Worm (Caenorhabditis elegans) whole organism, mixed stage, embryonic: ENCODE data around the gene lmtr-3.

Experiments used
- M03D4.4 ChIP-seq: sonication (generic microtip); optimal IDR thresholded peaks from 2 replicates; lab custom pipeline; 2017; ENCODE audit warnings: mild to moderate bottlenecking, missing genetic modification characterization, missing compliant biosample characterization
- blmp-1 ChIP-seq: fragments of 150-350 bp; optimal IDR thresholded peaks from 2 replicates; lab custom pipeline; 2014; ENCODE audit warnings: missing biosample characterization, missing genetic modification characterization
- ceh-39 ChIP-seq: fragments of 150-350 bp; optimal IDR thresholded peaks from 2 replicates; lab custom pipeline; 2014; ENCODE audit warnings: missing biosample characterization, missing genetic modification characterization
- ceh-43 ChIP-seq: fragments of 200-800 bp; sonication (Bioruptor generic); optimal IDR thresholded peaks from 2 replicates; lab custom pipeline; 2018; ENCODE audit warnings: mild to moderate bottlenecking, missing genetic modification characterization, moderate library complexity, missing compliant biosample characterization
- ceh-83 ChIP-seq: fragments of 200-800 bp; sonication (Bioruptor generic); optimal IDR thresholded peaks from 2 replicates; lab custom pipeline; 2018; ENCODE audit warnings: mild to moderate bottlenecking, missing genetic modification characterization, missing compliant biosample characterization
- ces-1 ChIP-seq: fragments of 150-350 bp; optimal IDR thresholded peaks from 2 replicates; lab custom pipeline; 2014; ENCODE audit warnings: missing biosample characterization, missing genetic modification reagents, missing genetic modification characterization
- cnd-1 ChIP-seq: fragments of 200-800 bp; sonication (Bioruptor generic); optimal IDR thresholded peaks from 2 replicates; lab custom pipeline; 2018; ENCODE audit warnings: mild to moderate bottlenecking, missing genetic modification characterization, missing compliant biosample characterization
- drap-1 ChIP-seq: fragments of 200-800 bp; sonication (Bioruptor generic); optimal IDR thresholded peaks from 3 replicates; lab custom pipeline; 2018; ENCODE audit warnings: mild to moderate bottlenecking, missing genetic modification characterization, missing compliant biosample characterization
- elt-1 ChIP-seq: sonication (generic microtip); optimal IDR thresholded peaks from 2 replicates; lab custom pipeline; 2017; ENCODE audit warnings: missing genetic modification characterization, mild to moderate bottlenecking, missing compliant biosample characterization, antibody characterized with exemption, moderate library complexity, borderline replicate concordance; ENCODE audit not compliant: insufficient read depth
- elt-3 ChIP-seq: fragments of 150-350 bp; optimal IDR thresholded peaks from 2 replicates; lab custom pipeline; 2014; ENCODE audit warnings: missing biosample characterization, missing genetic modification characterization
- flh-1 ChIP-seq: fragments of 200-800 bp; sonication (Bioruptor generic); optimal IDR thresholded peaks from 2 replicates; lab custom pipeline; 2018; ENCODE audit warnings: mild to moderate bottlenecking, missing genetic modification characterization, moderate library complexity, missing compliant biosample characterization
- ham-2 ChIP-seq: fragments of 200-800 bp; sonication (Bioruptor generic); optimal IDR thresholded peaks from 2 replicates; lab custom pipeline; 2018; ENCODE audit warnings: mild to moderate bottlenecking, missing genetic modification characterization, missing compliant biosample characterization
- hlh-1 ChIP-seq: fragments of 150-350 bp; optimal IDR thresholded peaks from 2 replicates; lab custom pipeline; 2014; ENCODE audit warnings: missing biosample characterization, missing genetic modification reagents, missing genetic modification characterization
- lin-13 ChIP-seq: fragments of 150-350 bp; optimal IDR thresholded peaks from 2 replicates; lab custom pipeline; 2014; ENCODE audit warnings: missing biosample characterization, missing genetic modification characterization
- lin-32 ChIP-seq: fragments of 200-800 bp; sonication (Bioruptor generic); optimal IDR thresholded peaks from 2 replicates; lab custom pipeline; 2018; ENCODE audit warnings: mild to moderate bottlenecking, missing genetic modification characterization, missing compliant biosample characterization
- mab-5 ChIP-seq: fragments of 150-350 bp; optimal IDR thresholded peaks from 2 replicates; lab custom pipeline; 2014; ENCODE audit warnings: missing biosample characterization, missing genetic modification characterization
- mep-1 ChIP-seq: fragments of 150-350 bp; optimal IDR thresholded peaks from 2 replicates; lab custom pipeline; 2017; ENCODE audit warnings: missing biosample characterization, missing genetic modification reagents, missing genetic modification characterization, inconsistent platforms
- mls-2 ChIP-seq: sonication (generic microtip); optimal IDR thresholded peaks from 2 replicates; lab custom pipeline; 2016; ENCODE audit warnings: mild to moderate bottlenecking, missing genetic modification characterization, moderate library complexity, missing compliant biosample characterization
- nhr-12 ChIP-seq: fragments of 150-350 bp; optimal IDR thresholded peaks from 2 replicates; lab custom pipeline; 2014; ENCODE audit warnings: missing biosample characterization, missing genetic modification characterization
- nhr-2 ChIP-seq: fragments of 150-350 bp; optimal IDR thresholded peaks from 2 replicates; lab custom pipeline; 2014; ENCODE audit warnings: missing biosample characterization, missing genetic modification characterization
- nhr-237 ChIP-seq: fragments of 150-350 bp; optimal IDR thresholded peaks from 2 replicates; lab custom pipeline; 2014; ENCODE audit warnings: missing biosample characterization, missing genetic modification characterization
- nhr-76 ChIP-seq: sonication (generic microtip); optimal IDR thresholded peaks from 2 replicates; lab custom pipeline; 2017; ENCODE audit warnings: missing biosample characterization, missing genetic modification characterization
- pha-4 ChIP-seq: fragments of 150-350 bp; optimal IDR thresholded peaks from 2 replicates; lab custom pipeline; 2018; ENCODE audit warnings: missing biosample characterization, missing genetic modification reagents, missing genetic modification characterization
- sem-2 ChIP-seq: fragments of 200-800 bp; sonication (Bioruptor generic); optimal IDR thresholded peaks from 2 replicates; lab custom pipeline; 2018; ENCODE audit warnings: mild to moderate bottlenecking, missing genetic modification characterization, missing compliant biosample characterization
- snpc-4 ChIP-seq: fragments of 150-350 bp; optimal IDR thresholded peaks from 2 replicates; lab custom pipeline; 2014; ENCODE audit warnings: missing biosample characterization, missing genetic modification characterization
- sptf-1 ChIP-seq: sonication (generic microtip); optimal IDR thresholded peaks from 2 replicates; lab custom pipeline; 2017; ENCODE audit warnings: mild to moderate bottlenecking, missing genetic modification characterization, moderate library complexity, missing compliant biosample characterization
- tbx-8 ChIP-seq: fragments of 200-800 bp; sonication (Bioruptor generic); optimal IDR thresholded peaks from 2 replicates; lab custom pipeline; 2018; ENCODE audit warnings: mild to moderate bottlenecking, missing genetic modification characterization, moderate library complexity, missing compliant biosample characterization
- unc-120 ChIP-seq: sonication (generic microtip); optimal IDR thresholded peaks from 2 replicates; lab custom pipeline; 2017; ENCODE audit warnings: missing genetic modification characterization, missing compliant biosample characterization; ENCODE audit not compliant: poor library complexity, severe bottlenecking
- unc-39 ChIP-seq: fragments of 150-350 bp; optimal IDR thresholded peaks from 2 replicates; lab custom pipeline; 2014; ENCODE audit warnings: missing biosample characterization, missing genetic modification characterization
- unc-62 ChIP-seq: fragments of 150-350 bp; optimal IDR thresholded peaks from 2 replicates; lab custom pipeline; 2014; ENCODE audit warnings: missing biosample characterization, missing genetic modification reagents, missing genetic modification characterization
- ztf-11 ChIP-seq: fragments of 150-350 bp; optimal IDR thresholded peaks from 2 replicates; lab custom pipeline; 2014; ENCODE audit warnings: missing biosample characterization, missing genetic modification characterization

The lmtr-3 gene

ce11 chrV:11141179-11141578 is 17.2 kb downstream of the lmtr-3 start, which contains the start of gene folt-1:
TSS of gene folt-1 (plus strand) at chrV:11141479.
- TF ChIP-seq lin-13 (tag; lab: Kevin White, UChicago), result no peak
- TF ChIP-seq nhr-76 (tag; lab: Kevin White, UChicago), result no peak
- no peak for TF ChIP-seq flh-1 (GFP tag; lab: Kevin White, UChicago)
- no peak for TF ChIP-seq M03D4.4 (tag; lab: Kevin White, UChicago)
- TF ChIP-seq pha-4 (tag; lab: Kevin White, UChicago), result no peak
- no peak for TF ChIP-seq drap-1 (GFP tag; lab: Kevin White, UChicago)
- TF ChIP-seq lin-32, result no peak
- TF ChIP-seq unc-39 (tag; lab: Kevin White, UChicago), result no peak
- no peak for TF ChIP-seq nhr-12 (tag; lab: Kevin White, UChicago)
- TF ChIP-seq snpc-4, result no peak
- TF ChIP-seq ceh-83 (GFP tag; lab: Kevin White, UChicago), result no peak
- no peak for TF ChIP-seq ceh-43 (GFP tag; lab: Kevin White, UChicago)
- no peak for TF ChIP-seq sem-2 (GFP tag; lab: Kevin White, UChicago)
- no peak for TF ChIP-seq cnd-1 (tag; lab: Kevin White, UChicago)

DNA sequence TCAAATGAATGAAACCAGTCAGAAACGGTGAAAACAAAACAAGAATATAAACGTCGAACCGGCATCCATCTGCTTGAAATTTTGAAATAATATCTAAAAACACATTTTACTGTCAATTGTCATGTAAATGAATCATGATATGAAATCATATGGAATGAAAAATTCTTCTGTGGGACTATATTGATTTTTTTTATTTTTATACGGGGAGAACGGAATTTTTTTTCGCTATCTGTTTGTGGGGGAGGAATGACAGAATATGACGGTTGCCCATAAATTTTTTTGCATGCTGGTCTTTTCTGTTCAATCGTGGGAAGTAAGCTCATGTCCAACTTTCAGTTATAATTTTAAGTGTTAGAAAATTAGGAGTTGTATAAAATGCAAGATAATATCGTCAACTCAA is 20.7 kb downstream of the lmtr-3 start, which contains the start of gene C06H2.7:
Gene C06H2.7 (minus strand): TSS at position 101 of the 400 bp plus-strand sequence.
- no peak for TF ChIP-seq ces-1 (GFP tag; lab: Kevin White, UChicago)
- TF ChIP-seq ceh-39 (tag; lab: Kevin White, UChicago), result no peak
- no peak for TF ChIP-seq hlh-1
- no peak for TF ChIP-seq M03D4.4 (tag; lab: Kevin White, UChicago)
- TF ChIP-seq unc-62, result no peak
- TF ChIP-seq nhr-237, result no peak
- no peak for TF ChIP-seq sem-2 (GFP tag; lab: Kevin White, UChicago)
- TF ChIP-seq ztf-11 (tag; lab: Kevin White, UChicago), result no peak
- no peak for TF ChIP-seq mab-5 (tag; lab: Kevin White, UChicago)
- TF ChIP-seq elt-3, result no peak
- TF ChIP-seq lin-13 (tag; lab: Kevin White, UChicago), result no peak
- no peak for TF ChIP-seq nhr-2 (tag; lab: Kevin White, UChicago)
- no peak for TF ChIP-seq nhr-76 (tag; lab: Kevin White, UChicago)
- no peak for TF ChIP-seq mls-2 (tag; lab: Kevin White, UChicago)
- no peak for TF ChIP-seq sptf-1 (tag; lab: Kevin White, UChicago)
- no peak for TF ChIP-seq ham-2 (GFP tag; lab: Kevin White, UChicago)
- TF ChIP-seq cnd-1 (tag; lab: Kevin White, UChicago), result no peak
- no peak for TF ChIP-seq blmp-1
- no peak for TF ChIP-seq pha-4 (tag; lab: Kevin White, UChicago)

ce11 chrV:11146958-11147779 is 23.2 kb downstream of the lmtr-3 start, which contains the start of the genes T19C4.24 and nlp-33:
TSS of gene T19C4.24 (minus strand) at chrV:11147008.
TSS of gene nlp-33 (plus strand) at chrV:11147346.
- TF ChIP-seq sptf-1 (tag; lab: Kevin White, UChicago), result no peak
- no peak for TF ChIP-seq hlh-1
- no peak for TF ChIP-seq ceh-39 (tag; lab: Kevin White, UChicago)
- no peak for TF ChIP-seq M03D4.4 (tag; lab: Kevin White, UChicago)
- TF ChIP-seq snpc-4, result no peak
- TF ChIP-seq tbx-8 (GFP tag; lab: Kevin White, UChicago), result no peak
- TF ChIP-seq blmp-1, result no peak
- no peak for TF ChIP-seq unc-120 (tag; lab: Kevin White, UChicago)

DNA sequence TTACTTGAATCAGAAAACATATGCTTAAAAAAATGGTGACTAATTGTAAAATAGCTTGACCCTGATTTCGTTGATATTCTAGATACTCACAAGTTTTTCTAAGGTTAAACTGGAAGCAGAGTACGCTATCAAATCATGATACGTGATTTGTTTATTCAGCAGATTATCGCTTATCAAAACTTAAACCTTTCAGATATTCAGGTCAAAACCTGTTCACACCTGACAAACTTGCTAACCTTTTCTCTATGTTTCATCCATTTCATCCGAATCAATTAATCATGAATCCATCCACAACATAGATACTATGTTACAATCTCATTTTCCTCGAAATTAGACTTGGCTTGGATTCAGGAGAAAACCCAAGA is 23.8 kb downstream of the lmtr-3 start:
- peak; percentile 16 for TF ChIP-seq nhr-237
- TF ChIP-seq unc-62, result no peak

- TF ChIP-seq tbx-8 (GFP tag; lab: Kevin White, UChicago) (no peak), mab-5 (tag; lab: Kevin White, UChicago) (no peak), nhr-12 (tag; lab: Kevin White, UChicago) (no peak), snpc-4 (no peak), blmp-1 (peak; percentile 22), mep-1 (no peak), lin-13 (tag; lab: Kevin White, UChicago) (no peak), elt-1 (tag; lab: Kevin White, UChicago) (no peak)
Observed at ce11 chrV:11148971-11149370, 25.0 kb downstream of the lmtr-3 start.
